Worm (Caenorhabditis elegans): ENCODE results near the gene ndx-3.

DNA sequence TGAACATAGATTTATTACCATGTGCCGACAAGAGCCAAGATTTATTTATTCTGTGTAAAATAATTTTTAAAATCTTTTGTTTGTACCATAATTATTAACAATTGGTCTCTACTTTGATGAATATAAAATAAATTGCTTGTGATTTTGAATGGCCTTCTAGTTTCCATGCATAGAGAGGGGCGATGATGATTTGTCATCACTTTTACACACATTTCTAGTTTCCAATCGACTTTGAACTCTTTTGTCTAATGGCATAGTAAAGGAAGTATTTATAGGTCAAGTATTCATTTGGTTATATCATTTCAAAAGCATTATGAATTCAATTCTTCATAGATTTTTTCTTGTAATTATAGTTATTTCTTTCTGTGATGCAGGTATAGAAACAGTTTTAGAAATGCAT lies 50.3 kb downstream of the ndx-3 start, which contains the start of gene F59A6.10:
- TF ChIP-seq nhr-28 (tag; optimal IDR thresholded peaks at IDR 0.05) (no peak), snpc-4 (tag; optimal IDR thresholded peaks at IDR 0.05) (no peak), tbx-8 (GFP tag; optimal IDR thresholded peaks at IDR 0.05) (no peak), pha-4 (tag; optimal IDR thresholded peaks at IDR 0.05) (no peak), lsy-2 (tag; optimal IDR thresholded peaks at IDR 0.05) (no peak), unc-62 (GFP tag; optimal IDR thresholded peaks at IDR 0.05) (no peak), blmp-1 (tag; optimal IDR thresholded peaks at IDR 0.05) (no peak), M03D4.4 (tag; optimal IDR thresholded peaks at IDR 0.05) (no peak), bed-3 (GFP tag; optimal IDR thresholded peaks at IDR 0.05) (no peak), ztf-11 (tag; optimal IDR thresholded peaks at IDR 0.05) (no peak), elt-1 (tag; optimal IDR thresholded peaks at IDR 0.05; ENCODE audit: borderline replicate concordance, insufficient read depth) (no peak), nhr-12 (tag; optimal IDR thresholded peaks at IDR 0.05) (no peak), nhr-76 (tag; optimal IDR thresholded peaks at IDR 0.05) (no peak)

Data from whole organism, mixed stage, embryonic.